Worm (Caenorhabditis elegans): ENCODE data around the gene col-34.

The col-34 gene

ce11 chrIV:4236025-4236407, 8.4 kb downstream of the col-34 start:
- TF ChIP-seq ceh-13 (GFP tag; optimal IDR thresholded peaks at IDR 0.05) (no peak), hmbx-1 (tag; optimal IDR thresholded peaks at IDR 0.05) (no peak), tbx-37 (GFP tag; conservative IDR thresholded peaks at IDR 0.05) (no peak), ceh-36 (tag; optimal IDR thresholded peaks at IDR 0.05) (no peak), B0310.2 (tag; optimal IDR thresholded peaks at IDR 0.05) (no peak), hnd-1 (tag; optimal IDR thresholded peaks at IDR 0.05) (no peak), pes-1 (GFP tag; IDR thresholded peaks at IDR 0.05) (no peak), F13C5.2 (tag; optimal IDR thresholded peaks at IDR 0.05) (no peak), tra-4 (tag; optimal IDR thresholded peaks at IDR 0.05) (no peak), sea-1 (GFP tag; conservative IDR thresholded peaks at IDR 0.05) (no peak), hmg-4 (GFP tag; optimal IDR thresholded peaks at IDR 0.05) (no peak), tbx-11 (GFP tag; IDR thresholded peaks at IDR 0.05) (no peak), ets-7 (tag; optimal IDR thresholded peaks at IDR 0.05) (no peak), ama-1 (optimal IDR thresholded peaks at IDR 0.05) (no peak), aly-1 (tag; optimal IDR thresholded peaks at IDR 0.05) (no peak), scrt-1 (GFP tag; IDR thresholded peaks at IDR 0.05) (no peak), flt-1 (GFP tag; IDR thresholded peaks at IDR 0.05) (no peak)

ce11 chrIV:4235315-4236024, 8.9 kb downstream of the col-34 start, which contains the start of the genes zipt-2.2 and dpy-13:
TSS of gene zipt-2.2 (minus strand) at chrIV:4235365.
TSS of gene dpy-13 (plus strand) at chrIV:4235614.
- TF ChIP-seq hnd-1 (tag; optimal IDR thresholded peaks at IDR 0.05) (no peak), tbx-37 (GFP tag; conservative IDR thresholded peaks at IDR 0.05) (no peak), aly-1 (tag; optimal IDR thresholded peaks at IDR 0.05) (no peak), hmbx-1 (tag; optimal IDR thresholded peaks at IDR 0.05) (no peak), tbx-11 (GFP tag; IDR thresholded peaks at IDR 0.05) (no peak), tra-4 (tag; optimal IDR thresholded peaks at IDR 0.05) (no peak), B0310.2 (tag; optimal IDR thresholded peaks at IDR 0.05) (no peak), ceh-13 (GFP tag; optimal IDR thresholded peaks at IDR 0.05) (no peak), flt-1 (GFP tag; IDR thresholded peaks at IDR 0.05) (no peak), pes-1 (GFP tag; IDR thresholded peaks at IDR 0.05) (no peak), ama-1 (optimal IDR thresholded peaks at IDR 0.05) (no peak), hmg-4 (GFP tag; optimal IDR thresholded peaks at IDR 0.05) (no peak), F13C5.2 (tag; optimal IDR thresholded peaks at IDR 0.05) (no peak), ets-7 (tag; optimal IDR thresholded peaks at IDR 0.05) (no peak), scrt-1 (GFP tag; IDR thresholded peaks at IDR 0.05) (no peak), sea-1 (GFP tag; conservative IDR thresholded peaks at IDR 0.05) (no peak)

- TF ChIP-seq tra-4 (tag; optimal IDR thresholded peaks at IDR 0.05), result no peak
- TF ChIP-seq tbx-37 (GFP tag; conservative IDR thresholded peaks at IDR 0.05), result no peak
- TF ChIP-seq scrt-1 (GFP tag; IDR thresholded peaks at IDR 0.05), result no peak
- no peak for TF ChIP-seq hmg-4 (GFP tag; optimal IDR thresholded peaks at IDR 0.05)
- TF ChIP-seq aly-1 (tag; optimal IDR thresholded peaks at IDR 0.05), result no peak
- no peak for TF ChIP-seq hnd-1 (tag; optimal IDR thresholded peaks at IDR 0.05)
- TF ChIP-seq ceh-13 (GFP tag; optimal IDR thresholded peaks at IDR 0.05), result no peak
- TF ChIP-seq ceh-36 (tag; optimal IDR thresholded peaks at IDR 0.05), result no peak
- no peak for TF ChIP-seq flt-1 (GFP tag; IDR thresholded peaks at IDR 0.05)
- no peak for TF ChIP-seq sea-1 (GFP tag; conservative IDR thresholded peaks at IDR 0.05)
- TF ChIP-seq B0310.2 (tag; optimal IDR thresholded peaks at IDR 0.05), result no peak
- TF ChIP-seq hmbx-1 (tag; optimal IDR thresholded peaks at IDR 0.05), result no peak
- TF ChIP-seq ets-7 (tag; optimal IDR thresholded peaks at IDR 0.05), result no peak
- no peak for TF ChIP-seq ama-1 (optimal IDR thresholded peaks at IDR 0.05)
- no peak for TF ChIP-seq pes-1 (GFP tag; IDR thresholded peaks at IDR 0.05)
- TF ChIP-seq tbx-11 (GFP tag; IDR thresholded peaks at IDR 0.05), result no peak
- no peak for TF ChIP-seq F13C5.2 (tag; optimal IDR thresholded peaks at IDR 0.05)
Observed at ce11 chrIV:4227917-4228316, 16.5 kb downstream of the col-34 start, which contains the start of gene srbc-70. TSS of gene srbc-70 (minus strand) at chrIV:4228017.

ce11 chrIV:4225851-4226250, 18.6 kb downstream of the col-34 start, which contains the start of gene srbc-71:
TSS of gene srbc-71 (minus strand) at chrIV:4225951.
- TF ChIP-seq B0310.2 (tag; optimal IDR thresholded peaks at IDR 0.05) (no peak), ama-1 (optimal IDR thresholded peaks at IDR 0.05) (no peak), scrt-1 (GFP tag; IDR thresholded peaks at IDR 0.05) (no peak), sea-1 (GFP tag; conservative IDR thresholded peaks at IDR 0.05) (no peak), hmbx-1 (tag; optimal IDR thresholded peaks at IDR 0.05) (no peak), ceh-13 (GFP tag; optimal IDR thresholded peaks at IDR 0.05) (no peak), F13C5.2 (tag; optimal IDR thresholded peaks at IDR 0.05) (no peak)

- TF ChIP-seq F13C5.2 (tag; optimal IDR thresholded peaks at IDR 0.05), result no peak
- no peak for TF ChIP-seq B0310.2 (tag; optimal IDR thresholded peaks at IDR 0.05)
- TF ChIP-seq ets-7 (tag; optimal IDR thresholded peaks at IDR 0.05), result no peak
- no peak for TF ChIP-seq ceh-13 (GFP tag; optimal IDR thresholded peaks at IDR 0.05)
- no peak for TF ChIP-seq aly-1 (tag; optimal IDR thresholded peaks at IDR 0.05)
- TF ChIP-seq tbx-11 (GFP tag; IDR thresholded peaks at IDR 0.05), result no peak
- no peak for TF ChIP-seq ceh-36 (tag; optimal IDR thresholded peaks at IDR 0.05)
- no peak for TF ChIP-seq ama-1 (optimal IDR thresholded peaks at IDR 0.05)
- no peak for TF ChIP-seq hnd-1 (tag; optimal IDR thresholded peaks at IDR 0.05)
- no peak for TF ChIP-seq hmg-4 (GFP tag; optimal IDR thresholded peaks at IDR 0.05)
- no peak for TF ChIP-seq scrt-1 (GFP tag; IDR thresholded peaks at IDR 0.05)
- no peak for TF ChIP-seq pes-1 (GFP tag; IDR thresholded peaks at IDR 0.05)
- TF ChIP-seq flt-1 (GFP tag; IDR thresholded peaks at IDR 0.05), result no peak
- TF ChIP-seq tra-4 (tag; optimal IDR thresholded peaks at IDR 0.05), result no peak
- no peak for TF ChIP-seq tbx-37 (GFP tag; conservative IDR thresholded peaks at IDR 0.05)
Observed at ce11 chrIV:4219983-4220382, 24.4 kb downstream of the col-34 start, which contains the start of gene F30B5.11. TSS of gene F30B5.11 (minus strand) at chrIV:4220083.

ce11 chrIV:4218276-4218675, 26.1 kb downstream of the col-34 start:
- no peak for TF ChIP-seq tbx-11 (GFP tag; IDR thresholded peaks at IDR 0.05)
- no peak for TF ChIP-seq B0310.2 (tag; optimal IDR thresholded peaks at IDR 0.05)

Measured in whole organism, early embryonic.